Fruit fly (Drosophila melanogaster) whole organism, larva: ENCODE measurements around the gene Mf.

Experiments used
- noc ChIP-seq: fragments of 200-800 bp; sonication (Bioruptor generic); optimal IDR thresholded peaks from 3 replicates; lab custom pipeline; 2019; ENCODE audit warnings: missing biosample characterization, mild to moderate bottlenecking, missing genetic modification characterization, moderate library complexity

The Mf gene

dm6 chr3R:15149772-15150512, 31.4 kb downstream of the Mf start, which contains the start of gene Gyc88E:
Gene Gyc88E (plus strand): TSS chr3R:15150375.
- TF ChIP-seq noc (tag; lab: Kevin White, UChicago) = no peak

- no peak for TF ChIP-seq noc (tag; lab: Kevin White, UChicago)
Measured at dm6 chr3R:15148562-15148961, 32.7 kb downstream of the Mf start.

dm6 chr3R:15147872-15148444, 33.4 kb downstream of the Mf start:
- TF ChIP-seq noc (tag; lab: Kevin White, UChicago) = no peak

- peak; percentile 42 for TF ChIP-seq noc (tag; lab: Kevin White, UChicago)
Measured at dm6 chr3R:15147038-15147744, 34.1 kb downstream of the Mf start, which contains the start of gene Glys. Gene Glys (minus strand): TSS chr3R:15147531.

dm6 chr3R:15146408-15147037, 34.8 kb downstream of the Mf start:
- TF ChIP-seq noc (tag; lab: Kevin White, UChicago) = no peak

- TF ChIP-seq noc (tag; lab: Kevin White, UChicago) = peak; percentile 72
Measured at dm6 chr3R:15145491-15145890, 35.8 kb downstream of the Mf start.

- no peak for TF ChIP-seq noc (tag; lab: Kevin White, UChicago)
Measured at dm6 chr3R:15139816-15140473, 41.4 kb downstream of the Mf start, which contains the start of gene CG3987. Gene CG3987 (plus strand): TSS chr3R:15139958.

- peak; percentile 82 for TF ChIP-seq noc (tag; lab: Kevin White, UChicago)
Measured at dm6 chr3R:15139010-15139815, 42.1 kb downstream of the Mf start.

- no peak for TF ChIP-seq noc (tag; lab: Kevin White, UChicago)
Measured at dm6 chr3R:15138251-15138650, 43.1 kb downstream of the Mf start.

dm6 chr3R:15136846-15137245, 44.5 kb downstream of the Mf start, which contains the start of the genes CG6912 and CG3984:
Gene CG6912 (minus strand): TSS chr3R:15137004.
Gene CG3984 (plus strand): TSS chr3R:15137148.
- TF ChIP-seq noc (tag; lab: Kevin White, UChicago) = peak; percentile 86

dm6 chr3R:15136015-15136414, 45.3 kb downstream of the Mf start:
- TF ChIP-seq noc (tag; lab: Kevin White, UChicago) = no peak

- peak; percentile 70 for TF ChIP-seq noc (tag; lab: Kevin White, UChicago)
Measured at dm6 chr3R:15131677-15132076, 49.6 kb downstream of the Mf start, which contains the start of gene CG42788. Gene CG42788 (minus strand): TSS chr3R:15131926.

dm6 chr3R:15130873-15131272, 50.4 kb downstream of the Mf start:
- no peak for TF ChIP-seq noc (tag; lab: Kevin White, UChicago)

dm6 chr3R:15129998-15130397, 51.3 kb downstream of the Mf start:
- no peak for TF ChIP-seq noc (tag; lab: Kevin White, UChicago)
